Worm (Caenorhabditis elegans) whole organism, young adult: Measurements from ENCODE around the gene F28F8.7.

Experiments
- B0261.1 ChIP-seq: sonication (generic microtip); optimal IDR thresholded peaks from 2 replicates; lab custom pipeline; 2016; ENCODE audit warnings: mild to moderate bottlenecking, missing genetic modification characterization, moderate library complexity, missing compliant biosample characterization
- C06A6.2 ChIP-seq: fragments of 200-800 bp; sonication (Bioruptor generic); conservative IDR thresholded peaks from 2 replicates; pipeline ENCODE4 v1.3.6; 2022; ENCODE audit warnings: missing genetic modification characterization, missing compliant biosample characterization
- F23B12.7 ChIP-seq: sonication (generic microtip); optimal IDR thresholded peaks from 2 replicates; lab custom pipeline; 2017; ENCODE audit warnings: missing genetic modification characterization, mild to moderate bottlenecking, missing compliant biosample characterization, antibody characterized with exemption, moderate library complexity; ENCODE audit not compliant: insufficient read depth
- F37B4.10 ChIP-seq: fragments of 200-800 bp; sonication (Bioruptor generic); IDR thresholded peaks from 2 replicates; pipeline ENCODE4 v1.3.6; 2022; ENCODE audit warnings: missing genetic modification characterization, missing compliant biosample characterization
- F52B5.7 ChIP-seq: sonication (generic microtip); optimal IDR thresholded peaks from 2 replicates; lab custom pipeline; 2016; ENCODE audit warnings: mild to moderate bottlenecking, missing genetic modification characterization, missing compliant biosample characterization
- F55B11.4 ChIP-seq: sonication (generic microtip); optimal IDR thresholded peaks from 2 replicates; lab custom pipeline; 2016; ENCODE audit warnings: missing compliant biosample characterization, missing genetic modification characterization, borderline replicate concordance; ENCODE audit not compliant: insufficient read depth
- F57C9.4 ChIP-seq: sonication (generic microtip); optimal IDR thresholded peaks from 2 replicates; lab custom pipeline; 2017; ENCODE audit warnings: mild to moderate bottlenecking, missing genetic modification characterization, missing compliant biosample characterization
- Y53F4B.3 ChIP-seq: fragments of 200-800 bp; sonication (Bioruptor generic); IDR thresholded peaks from 2 replicates; pipeline ENCODE4 v1.3.6; 2022; ENCODE audit warnings: missing genetic modification reagents, missing genetic modification characterization, missing compliant biosample characterization
- Y53G8AR.9 ChIP-seq: fragments of 200-800 bp; sonication (Bioruptor generic); conservative IDR thresholded peaks from 2 replicates; pipeline ENCODE4 v1.3.6; 2022; ENCODE audit warnings: missing genetic modification reagents, missing genetic modification characterization, missing compliant biosample characterization
- Y56A3A.18 ChIP-seq: fragments of 200-800 bp; sonication (Bioruptor generic); IDR thresholded peaks from 2 replicates; pipeline ENCODE4 v1.3.6; 2022; ENCODE audit warnings: missing genetic modification reagents, missing genetic modification characterization, missing compliant biosample characterization
- Y67H2A.10 ChIP-seq: fragments of 200-800 bp; sonication (Bioruptor generic); conservative IDR thresholded peaks from 2 replicates; pipeline ENCODE4 v1.3.6; 2022; ENCODE audit warnings: missing genetic modification reagents, missing genetic modification characterization, missing compliant biosample characterization
- Y95B8A.8 ChIP-seq: fragments of 200-800 bp; sonication (Bioruptor generic); IDR thresholded peaks from 2 replicates; pipeline ENCODE4 v1.3.6; 2022; ENCODE audit warnings: missing genetic modification reagents, missing genetic modification characterization, missing compliant biosample characterization
- ZK185.1 ChIP-seq: sonication (generic microtip); optimal IDR thresholded peaks from 2 replicates; lab custom pipeline; 2016; ENCODE audit warnings: mild to moderate bottlenecking, missing genetic modification characterization, missing compliant biosample characterization; ENCODE audit not compliant: poor library complexity, severe bottlenecking
- aptf-2 ChIP-seq: fragments of 200-800 bp; sonication (Bioruptor generic); conservative IDR thresholded peaks from 2 replicates; pipeline ENCODE4 v1.3.6; 2022; ENCODE audit warnings: missing genetic modification reagents, missing genetic modification characterization, missing compliant biosample characterization
- athp-1 ChIP-seq: sonication (generic microtip); optimal IDR thresholded peaks from 2 replicates; lab custom pipeline; 2017; ENCODE audit warnings: mild to moderate bottlenecking, missing genetic modification characterization, missing compliant biosample characterization
- cebp-1 ChIP-seq, 2 experiments: fragments of 200-800 bp in 1 of 2; sonication (Bioruptor generic) in 1 of 2; sonication (generic microtip) in 1 of 2; IDR thresholded peaks in 1 of 2; optimal IDR thresholded peaks in 1 of 2; 2 replicates each; pipeline versions ENCODE4 v1.3.6 to Lab custom; 2017 to 2022; ENCODE audit warnings: missing compliant biosample characterization in 2 of 2, missing genetic modification characterization in 2 of 2, mild to moderate bottlenecking in 1 of 2, missing genetic modification reagents in 1 of 2, moderate library complexity in 1 of 2
- cebp-2 ChIP-seq: fragments of 200-800 bp; sonication (Bioruptor generic); IDR thresholded peaks from 2 replicates; pipeline ENCODE4 v1.3.6; 2022; ENCODE audit warnings: missing genetic modification characterization, missing compliant biosample characterization
- ceh-40 ChIP-seq: fragments of 200-800 bp; sonication (Bioruptor generic); IDR thresholded peaks from 2 replicates; pipeline ENCODE4 v1.3.6; 2022; ENCODE audit warnings: missing genetic modification characterization, missing compliant biosample characterization
- ceh-58 ChIP-seq: fragments of 200-800 bp; sonication (Bioruptor generic); IDR thresholded peaks from 2 replicates; pipeline ENCODE4 v1.3.6; 2022; ENCODE audit warnings: missing genetic modification characterization, missing compliant biosample characterization
- chd-7 ChIP-seq: sonication (generic microtip); optimal IDR thresholded peaks from 2 replicates; lab custom pipeline; 2016; ENCODE audit warnings: mild to moderate bottlenecking, missing genetic modification characterization, moderate library complexity, missing compliant biosample characterization
- die-1 ChIP-seq: sonication (generic microtip); optimal IDR thresholded peaks from 2 replicates; lab custom pipeline; 2016; ENCODE audit warnings: missing genotype, mild to moderate bottlenecking, missing genetic modification characterization, missing compliant biosample characterization
- dpff-1 ChIP-seq: sonication (generic microtip); optimal IDR thresholded peaks from 2 replicates; lab custom pipeline; 2017; ENCODE audit warnings: mild to moderate bottlenecking, missing genetic modification characterization, missing compliant biosample characterization
- egl-18 ChIP-seq: fragments of 200-800 bp; sonication (Bioruptor generic); IDR thresholded peaks from 2 replicates; pipeline ENCODE4 v1.3.6; 2022; ENCODE audit warnings: missing genetic modification reagents, missing genetic modification characterization, missing compliant biosample characterization
- ets-4 ChIP-seq: fragments of 200-800 bp; sonication (Bioruptor generic); optimal IDR thresholded peaks from 2 replicates; lab custom pipeline; 2018; ENCODE audit warnings: mild to moderate bottlenecking, missing genetic modification characterization, missing compliant biosample characterization
- fkh-3 ChIP-seq: sonication (generic microtip); optimal IDR thresholded peaks from 2 replicates; lab custom pipeline; 2016; ENCODE audit warnings: mild to moderate bottlenecking, missing genetic modification characterization, missing compliant biosample characterization
- gei-17 ChIP-seq: fragments of 200-800 bp; sonication (Bioruptor generic); optimal IDR thresholded peaks from 2 replicates; lab custom pipeline; 2018; ENCODE audit warnings: mild to moderate bottlenecking, missing genetic modification characterization, missing compliant biosample characterization
- hmg-1.2 ChIP-seq: fragments of 200-800 bp; sonication (Bioruptor generic); IDR thresholded peaks from 2 replicates; pipeline ENCODE4 v1.3.6; 2022; ENCODE audit warnings: missing genetic modification reagents, missing genetic modification characterization, missing compliant biosample characterization
- hmg-20 ChIP-seq: fragments of 200-800 bp; sonication (Bioruptor generic); IDR thresholded peaks from 2 replicates; pipeline ENCODE4 v1.3.6; 2022; ENCODE audit warnings: missing genetic modification reagents, missing genetic modification characterization, missing compliant biosample characterization
- lin-40 ChIP-seq: sonication (generic microtip); optimal IDR thresholded peaks from 2 replicates; lab custom pipeline; 2016; ENCODE audit warnings: missing genetic modification characterization, mild to moderate bottlenecking, missing compliant biosample characterization, missing genotype, missing genetic modification reagents
- madf-10 ChIP-seq: sonication (generic microtip); optimal IDR thresholded peaks from 2 replicates; lab custom pipeline; 2016; ENCODE audit warnings: mild to moderate bottlenecking, missing genetic modification characterization, missing compliant biosample characterization
- madf-6 ChIP-seq: fragments of 200-800 bp; sonication (Bioruptor generic); IDR thresholded peaks from 2 replicates; pipeline ENCODE4 v1.3.6; 2022; ENCODE audit warnings: missing genetic modification reagents, missing genetic modification characterization, missing compliant biosample characterization
- mcd-1 ChIP-seq: fragments of 200-800 bp; sonication (Bioruptor generic); IDR thresholded peaks from 2 replicates; pipeline ENCODE4 v1.3.6; 2022; ENCODE audit warnings: missing genetic modification reagents, missing genetic modification characterization, missing compliant biosample characterization
- mel-28 ChIP-seq: sonication (generic microtip); optimal IDR thresholded peaks from 2 replicates; lab custom pipeline; 2016; ENCODE audit warnings: borderline replicate concordance, mild to moderate bottlenecking, missing genetic modification characterization, missing compliant biosample characterization
- mxl-1 ChIP-seq: sonication (generic microtip); optimal IDR thresholded peaks from 2 replicates; lab custom pipeline; 2016; ENCODE audit warnings: missing genetic modification characterization, missing compliant biosample characterization
- nhr-80 ChIP-seq: sonication (generic microtip); optimal IDR thresholded peaks from 2 replicates; lab custom pipeline; 2016; ENCODE audit warnings: missing genetic modification characterization, missing compliant biosample characterization
- nhr-90 ChIP-seq: sonication (generic microtip); optimal IDR thresholded peaks from 2 replicates; lab custom pipeline; 2016; ENCODE audit warnings: missing genotype, mild to moderate bottlenecking, missing genetic modification characterization, missing compliant biosample characterization
- repo-1 ChIP-seq: sonication (generic microtip); optimal IDR thresholded peaks from 2 replicates; lab custom pipeline; 2017; ENCODE audit warnings: mild to moderate bottlenecking, missing genetic modification characterization, missing compliant biosample characterization
- rpc-1 ChIP-seq, 2 experiments: fragments of 150-350 bp in 1 of 2; sonication (generic microtip) in 1 of 2; optimal IDR thresholded peaks; 2 replicates each; lab custom pipeline; 2014 to 2018; ENCODE audit warnings: missing biosample characterization in 1 of 2, missing genetic modification characterization in 1 of 2, missing genetic modification reagents in 1 of 2, missing genotype in 1 of 2
- tbp1 ChIP-seq: fragments of 200-800 bp; sonication (Bioruptor generic); optimal IDR thresholded peaks from 2 replicates; lab custom pipeline; 2018; ENCODE audit warnings: mild to moderate bottlenecking, missing genetic modification characterization, missing compliant biosample characterization
- unc-130 ChIP-seq: sonication (generic microtip); optimal IDR thresholded peaks from 2 replicates; lab custom pipeline; 2016; ENCODE audit warnings: missing genetic modification reagents, missing genetic modification characterization, missing compliant biosample characterization
- unc-62 ChIP-seq: fragments of 150-350 bp; optimal IDR thresholded peaks from 2 replicates; lab custom pipeline; 2014; ENCODE audit warnings: missing biosample characterization, missing genetic modification reagents, missing genetic modification characterization
- ztf-18 ChIP-seq: sonication (generic microtip); optimal IDR thresholded peaks from 2 replicates; lab custom pipeline; 2016; ENCODE audit warnings: missing genotype, mild to moderate bottlenecking, missing genetic modification characterization, missing compliant biosample characterization
- ztf-25 ChIP-seq: fragments of 200-800 bp; sonication (Bioruptor generic); IDR thresholded peaks from 2 replicates; pipeline ENCODE4 v1.3.6; 2022; ENCODE audit warnings: missing genetic modification reagents, missing genetic modification characterization, missing compliant biosample characterization
- ztf-26 ChIP-seq: sonication (generic microtip); optimal IDR thresholded peaks from 2 replicates; lab custom pipeline; 2017; ENCODE audit warnings: missing genetic modification characterization, missing compliant biosample characterization
- ztf-28 ChIP-seq: fragments of 200-800 bp; sonication (Bioruptor generic); IDR thresholded peaks from 2 replicates; pipeline ENCODE4 v1.3.6; 2022; ENCODE audit warnings: missing genetic modification reagents, missing genetic modification characterization, missing compliant biosample characterization

Gene F28F8.7

DNA sequence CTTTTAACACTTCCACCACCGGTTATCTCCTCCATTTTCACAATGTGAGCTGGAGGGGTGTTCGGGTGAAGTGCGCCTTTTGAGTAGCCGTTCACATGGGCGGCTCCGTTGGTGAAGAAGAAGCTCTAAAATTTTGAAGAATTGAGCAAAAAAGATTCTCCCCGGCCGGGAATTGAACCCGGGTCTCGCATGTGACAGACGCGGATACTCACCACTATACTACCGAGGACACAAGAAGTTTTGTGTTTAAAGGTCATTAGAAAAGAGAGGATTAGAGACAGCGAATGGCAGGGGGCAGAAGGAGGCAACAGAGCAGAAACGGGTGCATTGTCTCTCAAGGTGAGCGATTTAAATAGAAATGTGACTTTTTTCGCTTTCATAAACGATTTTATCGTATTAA is 38.8 kb downstream of the F28F8.7 start (continued):
- no peak for TF ChIP-seq ceh-58 (GFP tag; lab: Robert Waterston, UW)
- TF ChIP-seq Y56A3A.18 = peak; percentile 84; the same call in 1 of the 2 replicates

DNA sequence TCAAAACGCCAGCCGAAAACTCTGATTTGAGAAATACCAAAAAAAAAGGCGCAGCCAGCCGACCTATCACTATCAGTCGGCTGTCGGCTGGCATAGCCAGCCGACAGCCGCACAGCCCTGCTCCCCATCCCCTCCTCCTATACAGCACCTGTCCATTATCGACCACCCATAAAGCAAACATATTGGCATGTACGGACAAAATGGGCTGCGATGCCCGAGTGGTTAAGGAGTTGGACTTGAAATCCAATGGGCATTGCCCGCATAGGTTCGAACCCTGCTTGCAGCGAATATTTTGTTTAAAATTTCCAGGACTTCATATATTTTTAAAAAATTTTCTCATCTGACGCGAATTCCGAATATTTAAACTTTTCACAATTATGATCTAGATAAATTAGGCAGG is 40.0 kb downstream of the F28F8.7 start:
- TF ChIP-seq mcd-1 (GFP tag; lab: Robert Waterston, UW) (no peak), rpc-1 (optimal IDR thresholded peaks at IDR 0.05; lab: Kevin White, UChicago) (peak; percentile 26), rpc-1 (tag; optimal IDR thresholded peaks at IDR 0.05; lab: Kevin White, UChicago) (peak; percentile 52), ets-4 (GFP tag; lab: Kevin White, UChicago) (no peak), ztf-28 (no peak), tbp1 (GFP tag; lab: Kevin White, UChicago) (peak; percentile 73), B0261.1 (tag; lab: Kevin White, UChicago) (peak; percentile 52), Y67H2A.10 (GFP tag; lab: Robert Waterston, UW) (no peak)

DNA sequence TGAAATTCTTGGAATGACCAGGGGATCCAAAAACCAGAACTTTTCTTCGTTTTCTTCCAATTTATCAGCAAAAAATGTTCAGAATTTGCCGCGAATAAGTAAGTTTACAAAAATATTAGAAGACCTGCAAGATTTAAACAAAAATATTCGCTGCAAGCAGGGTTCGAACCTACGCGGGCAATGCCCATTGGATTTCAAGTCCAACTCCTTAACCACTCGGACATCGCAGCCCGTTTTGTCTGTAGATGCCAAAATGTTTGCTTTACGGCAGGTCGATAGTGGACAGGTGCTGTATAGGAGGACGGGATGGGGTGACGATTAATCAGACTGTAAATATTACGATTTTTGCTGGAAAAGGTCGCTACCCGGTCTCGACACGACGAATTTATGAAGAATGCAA is 42.7 kb downstream of the F28F8.7 start:
- TF ChIP-seq hmg-1.2 (GFP tag; lab: Robert Waterston, UW) = no peak; the same call in 1 of the 2 replicates
- TF ChIP-seq unc-130 (GFP tag; lab: Kevin White, UChicago) = no peak
- TF ChIP-seq ceh-40 (GFP tag; lab: Robert Waterston, UW) = no peak; the same call in 1 of the 2 replicates
- no peak for TF ChIP-seq Y53G8AR.9 (GFP tag; lab: Robert Waterston, UW)
- 0 out of 2 replicates have a peak, but pooled peaks have one; percentile 59 for TF ChIP-seq Y56A3A.18
- peak; percentile 12 for TF ChIP-seq athp-1 (tag; lab: Kevin White, UChicago)
- no peak for TF ChIP-seq F52B5.7
- peak; percentile 58 for TF ChIP-seq chd-7 (tag; lab: Kevin White, UChicago)
- TF ChIP-seq F55B11.4 (tag; lab: Kevin White, UChicago) = no peak
- TF ChIP-seq nhr-90 = peak; percentile 68
- TF ChIP-seq repo-1 (tag; lab: Kevin White, UChicago) = peak; percentile 36
- TF ChIP-seq die-1 (tag; lab: Kevin White, UChicago) = peak; percentile 76
- no peak for TF ChIP-seq unc-62
- peak; percentile 46 for TF ChIP-seq madf-10
- TF ChIP-seq Y95B8A.8 = 0 out of 2 replicates have a peak, but pooled peaks have one; percentile 49
- 0 out of 2 replicates have a peak, but pooled peaks have one; percentile 56 for TF ChIP-seq ztf-25 (GFP tag; lab: Robert Waterston, UW)
- no peak for TF ChIP-seq cebp-1 (GFP tag; IDR thresholded peaks at IDR 0.05; lab: Robert Waterston, UW)
- TF ChIP-seq cebp-1 (tag; optimal IDR thresholded peaks at IDR 0.05; lab: Kevin White, UChicago) = peak; percentile 33
- peak; percentile 22 for TF ChIP-seq nhr-80 (tag; lab: Kevin White, UChicago)
- peak; percentile 73 for TF ChIP-seq fkh-3 (tag; lab: Kevin White, UChicago)
- no peak for TF ChIP-seq gei-17 (GFP tag; lab: Kevin White, UChicago)
- peak; percentile 61 for TF ChIP-seq ztf-18 (tag; lab: Kevin White, UChicago)
- no peak for TF ChIP-seq hmg-20 (GFP tag; lab: Robert Waterston, UW)
- no peak for TF ChIP-seq egl-18 (GFP tag; lab: Robert Waterston, UW)
- no peak for TF ChIP-seq Y67H2A.10 (GFP tag; lab: Robert Waterston, UW)
- TF ChIP-seq F57C9.4 = no peak
- TF ChIP-seq ZK185.1 (tag; lab: Kevin White, UChicago) = peak; percentile 54
- TF ChIP-seq mel-28 (tag; lab: Kevin White, UChicago) = no peak
- TF ChIP-seq Y53F4B.3 (GFP tag; lab: Robert Waterston, UW) = no peak
- no peak for TF ChIP-seq lin-40 (tag; lab: Kevin White, UChicago)
- no peak for TF ChIP-seq aptf-2 (GFP tag; lab: Robert Waterston, UW)
- TF ChIP-seq madf-6 (GFP tag; lab: Robert Waterston, UW) = peak; percentile 64
- TF ChIP-seq ztf-26 (tag; lab: Kevin White, UChicago) = peak; percentile 23
- peak; percentile 25 for TF ChIP-seq F23B12.7 (tag; lab: Kevin White, UChicago)
- peak; percentile 22 for TF ChIP-seq mxl-1 (tag; lab: Kevin White, UChicago)
- TF ChIP-seq dpff-1 (tag; lab: Kevin White, UChicago) = no peak
- 0 out of 2 replicates have a peak, but pooled peaks have one; percentile 71 for TF ChIP-seq cebp-2 (GFP tag; lab: Robert Waterston, UW)
- 0 out of 2 replicates have a peak, but pooled peaks have one; percentile 69 for TF ChIP-seq F37B4.10
- TF ChIP-seq C06A6.2 (GFP tag; lab: Robert Waterston, UW) = no peak
